Worm (Caenorhabditis elegans) whole organism, early embryonic: ENCODE data around the gene Y54G11A.2.
"Not testable (repeated sequence)": the region's sequence is repeated elsewhere in the genome, so short reads cannot be mapped to it uniquely, and the experiment has no call there.

ENCODE experiments used
- B0310.2 ChIP-seq: sonication (generic microtip); optimal IDR thresholded peaks from 2 replicates; lab custom pipeline; 2016; ENCODE audit warnings: mild to moderate bottlenecking, missing genetic modification characterization, missing compliant biosample characterization
- F13C5.2 ChIP-seq: sonication (generic microtip); optimal IDR thresholded peaks from 2 replicates; lab custom pipeline; 2017; ENCODE audit warnings: mild to moderate bottlenecking, missing genetic modification characterization, inconsistent platforms, missing compliant biosample characterization
- aly-1 ChIP-seq: sonication (generic microtip); optimal IDR thresholded peaks from 2 replicates; lab custom pipeline; 2016; ENCODE audit warnings: missing genetic modification characterization, missing compliant biosample characterization
- ama-1 ChIP-seq: fragments of 150-350 bp; optimal IDR thresholded peaks from 2 replicates; lab custom pipeline; 2014
- ceh-13 ChIP-seq: fragments of 200-800 bp; sonication (Bioruptor generic); optimal IDR thresholded peaks from 2 replicates; lab custom pipeline; 2018; ENCODE audit warnings: mild to moderate bottlenecking, missing genetic modification characterization, missing compliant biosample characterization
- ceh-36 ChIP-seq: sonication (generic microtip); optimal IDR thresholded peaks from 2 replicates; lab custom pipeline; 2016; ENCODE audit warnings: missing genetic modification characterization, inconsistent platforms, missing compliant biosample characterization
- ets-7 ChIP-seq: sonication (generic microtip); optimal IDR thresholded peaks from 2 replicates; lab custom pipeline; 2016; ENCODE audit warnings: missing genotype, missing genetic modification characterization, missing compliant biosample characterization
- flt-1 ChIP-seq: fragments of 200-800 bp; sonication (Bioruptor generic); IDR thresholded peaks from 2 replicates; pipeline ENCODE4 v1.3.6; 2022; ENCODE audit warnings: missing genetic modification characterization, missing compliant biosample characterization
- hmbx-1 ChIP-seq: sonication (generic microtip); optimal IDR thresholded peaks from 2 replicates; lab custom pipeline; 2016; ENCODE audit warnings: mild to moderate bottlenecking, missing genetic modification characterization, missing compliant biosample characterization
- hmg-4 ChIP-seq: fragments of 200-800 bp; sonication (Bioruptor generic); optimal IDR thresholded peaks from 2 replicates; lab custom pipeline; 2018; ENCODE audit warnings: mild to moderate bottlenecking, missing genetic modification characterization, missing compliant biosample characterization
- hnd-1 ChIP-seq: sonication (generic microtip); optimal IDR thresholded peaks from 2 replicates; lab custom pipeline; 2016; ENCODE audit warnings: missing genetic modification characterization, missing compliant biosample characterization
- pes-1 ChIP-seq: fragments of 200-800 bp; sonication (Bioruptor generic); IDR thresholded peaks from 2 replicates; pipeline ENCODE4 v1.3.6; 2022; ENCODE audit warnings: missing genetic modification reagents, missing genetic modification characterization, missing compliant biosample characterization
- scrt-1 ChIP-seq: fragments of 200-800 bp; sonication (Bioruptor generic); IDR thresholded peaks from 2 replicates; pipeline ENCODE4 v1.3.6; 2022; ENCODE audit warnings: missing genetic modification characterization, missing compliant biosample characterization
- sea-1 ChIP-seq: fragments of 200-800 bp; sonication (Bioruptor generic); conservative IDR thresholded peaks from 2 replicates; pipeline ENCODE4 v1.3.6; 2022; ENCODE audit warnings: missing genetic modification characterization, missing compliant biosample characterization
- tbx-11 ChIP-seq: fragments of 200-800 bp; sonication (Bioruptor generic); IDR thresholded peaks from 2 replicates; pipeline ENCODE4 v1.3.6; 2022; ENCODE audit warnings: missing genetic modification characterization, missing compliant biosample characterization
- tbx-37 ChIP-seq: fragments of 200-800 bp; sonication (Bioruptor generic); conservative IDR thresholded peaks from 2 replicates; pipeline ENCODE4 v1.3.6; 2022; ENCODE audit warnings: missing genetic modification reagents, missing genetic modification characterization, missing compliant biosample characterization
- tra-4 ChIP-seq: sonication (generic microtip); optimal IDR thresholded peaks from 2 replicates; lab custom pipeline; 2017; ENCODE audit warnings: missing genetic modification characterization, missing compliant biosample characterization

Y54G11A.2 gene

ce11 chrII:14299254-14299759, 47.1 kb downstream of the Y54G11A.2 start:
- TF ChIP-seq hmg-4 (GFP tag; lab: Kevin White, UChicago) (no peak), ama-1 (lab: Kevin White, UChicago) (no peak), flt-1 (GFP tag; lab: Robert Waterston, UW) (no peak), sea-1 (no peak), tra-4 (tag; lab: Kevin White, UChicago) (no peak), hmbx-1 (tag; lab: Kevin White, UChicago) (no peak), ceh-36 (tag; lab: Kevin White, UChicago) (no peak), pes-1 (GFP tag; lab: Robert Waterston, UW) (no peak), aly-1 (tag; lab: Kevin White, UChicago) (no peak), tbx-11 (GFP tag; lab: Robert Waterston, UW) (no peak), ets-7 (no peak), hnd-1 (no peak), tbx-37 (GFP tag; lab: Robert Waterston, UW) (no peak), F13C5.2 (tag; lab: Kevin White, UChicago) (no peak), ceh-13 (GFP tag; lab: Kevin White, UChicago) (no peak), scrt-1 (GFP tag; lab: Robert Waterston, UW) (no peak), B0310.2 (tag; lab: Kevin White, UChicago) (no peak)

DNA sequence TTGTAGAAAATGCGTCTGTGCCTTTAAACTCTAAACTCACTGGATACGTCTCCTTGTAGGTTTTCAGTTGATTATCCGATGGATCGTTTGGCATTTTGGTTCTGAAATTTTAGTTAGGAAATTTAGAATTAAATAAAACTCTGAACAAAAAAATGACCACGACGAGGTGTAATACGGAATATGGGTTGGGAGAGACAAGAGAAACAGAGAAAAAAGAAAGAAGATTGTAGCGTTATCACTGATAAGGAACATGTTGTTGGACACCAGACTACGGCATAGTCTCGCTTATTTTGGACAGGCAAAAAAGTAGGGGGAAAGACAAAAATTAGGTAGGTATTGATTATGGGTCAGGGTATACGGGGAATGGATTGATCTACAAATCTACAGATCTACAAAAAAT, 49.8 kb downstream of the Y54G11A.2 start, which contains the start of gene ctl-2:
Gene ctl-2, minus strand, starts transcription at position 101 of the 400 bp plus-strand sequence.
- not testable (repeated sequence) for TF ChIP-seq hmg-4 (GFP tag; lab: Kevin White, UChicago); aly-1 (tag; lab: Kevin White, UChicago); ceh-13 (GFP tag; lab: Kevin White, UChicago)
